Fruit fly (Drosophila melanogaster): ENCODE results near the gene mIF2.

Gene mIF2

dm6 chr3R:28544538-28545393, at the start of gene mIF2:
Gene mIF2, minus strand, starts transcription at chr3R:28544817.
- TF ChIP-seq dl (GFP tag; optimal IDR thresholded peaks at IDR 0.05; ENCODE audit: insufficient read depth in 1 of 2, partially characterized antibody in 2 of 2): no peak
- TF ChIP-seq brk (GFP tag; optimal IDR thresholded peaks at IDR 0.05): peak; percentile 15
- no peak for TF ChIP-seq CG9705 (GFP tag; optimal IDR thresholded peaks at IDR 0.05)
- TF ChIP-seq woc (GFP tag; optimal IDR thresholded peaks at IDR 0.05): no peak
- TF ChIP-seq Hr78 (GFP tag; optimal IDR thresholded peaks at IDR 0.05): no peak
- peak; percentile 78 for TF ChIP-seq Myc (optimal IDR thresholded peaks at IDR 0.05)
- TF ChIP-seq sage (GFP tag; optimal IDR thresholded peaks at IDR 0.05): peak; percentile 14
- peak; percentile 22 for TF ChIP-seq fru (GFP tag; optimal IDR thresholded peaks at IDR 0.05)
- TF ChIP-seq HLH106 (tag; optimal IDR thresholded peaks at IDR 0.05): no peak
- TF ChIP-seq tai (GFP tag; optimal IDR thresholded peaks at IDR 0.05): no peak
- TF ChIP-seq CrebA (GFP tag; optimal IDR thresholded peaks at IDR 0.05; ENCODE audit: borderline replicate concordance): no peak
- TF ChIP-seq Dfd (GFP tag; optimal IDR thresholded peaks at IDR 0.05): no peak
- no peak for TF ChIP-seq rgr (GFP tag; optimal IDR thresholded peaks at IDR 0.05)
- TF ChIP-seq br (GFP tag; optimal IDR thresholded peaks at IDR 0.05): peak; percentile 0
- no peak for TF ChIP-seq jim (GFP tag; optimal IDR thresholded peaks at IDR 0.05)
- no peak for TF ChIP-seq dmrt93B (GFP tag; optimal IDR thresholded peaks at IDR 0.05)
- TF ChIP-seq Hr83 (GFP tag; optimal IDR thresholded peaks at IDR 0.05; ENCODE audit: poor library complexity, severe bottlenecking): no peak
- no peak for TF ChIP-seq Abd-B (GFP tag; optimal IDR thresholded peaks at IDR 0.05)
- no peak for TF ChIP-seq CG32264 (GFP tag; optimal IDR thresholded peaks at IDR 0.05)
- TF ChIP-seq OdsH (GFP tag; optimal IDR thresholded peaks at IDR 0.05): no peak
- no peak for TF ChIP-seq GATAd (GFP tag; optimal IDR thresholded peaks at IDR 0.05)
- no peak for TF ChIP-seq pan (optimal IDR thresholded peaks at IDR 0.05)
- no peak for TF ChIP-seq dsf (GFP tag; optimal IDR thresholded peaks at IDR 0.05; ENCODE audit: borderline replicate concordance)
- TF ChIP-seq Hnf4 (GFP tag; optimal IDR thresholded peaks at IDR 0.05): no peak
- TF ChIP-seq Vsx2 (GFP tag; optimal IDR thresholded peaks at IDR 0.05; ENCODE audit: partially characterized antibody): peak; percentile 42
- no peak for TF ChIP-seq foxo (GFP tag; optimal IDR thresholded peaks at IDR 0.05)
- TF ChIP-seq psq (GFP tag; optimal IDR thresholded peaks at IDR 0.05): peak; percentile 2
- no peak for TF ChIP-seq h (GFP tag; optimal IDR thresholded peaks at IDR 0.05)
- no peak for TF ChIP-seq N (GFP tag; optimal IDR thresholded peaks at IDR 0.05)
- TF ChIP-seq Mio (GFP tag; optimal IDR thresholded peaks at IDR 0.05): no peak
- no peak for TF ChIP-seq ey (GFP tag; optimal IDR thresholded peaks at IDR 0.05)
- peak; percentile 20 for TF ChIP-seq Jra (GFP tag; optimal IDR thresholded peaks at IDR 0.05)
- TF ChIP-seq lola (GFP tag; optimal IDR thresholded peaks at IDR 0.05): no peak
- TF ChIP-seq sv (GFP tag; optimal IDR thresholded peaks at IDR 0.05): no peak
- no peak for TF ChIP-seq Rel (GFP tag; optimal IDR thresholded peaks at IDR 0.05)
- no peak for TF ChIP-seq Rel (tag; optimal IDR thresholded peaks at IDR 0.05)
- TF ChIP-seq usp (GFP tag; optimal IDR thresholded peaks at IDR 0.05): no peak
- no peak for TF ChIP-seq Dif (GFP tag; optimal IDR thresholded peaks at IDR 0.05; ENCODE audit: partially characterized antibody)
- TF ChIP-seq Sp1 (GFP tag; optimal IDR thresholded peaks at IDR 0.05): peak; percentile 14

DNA sequence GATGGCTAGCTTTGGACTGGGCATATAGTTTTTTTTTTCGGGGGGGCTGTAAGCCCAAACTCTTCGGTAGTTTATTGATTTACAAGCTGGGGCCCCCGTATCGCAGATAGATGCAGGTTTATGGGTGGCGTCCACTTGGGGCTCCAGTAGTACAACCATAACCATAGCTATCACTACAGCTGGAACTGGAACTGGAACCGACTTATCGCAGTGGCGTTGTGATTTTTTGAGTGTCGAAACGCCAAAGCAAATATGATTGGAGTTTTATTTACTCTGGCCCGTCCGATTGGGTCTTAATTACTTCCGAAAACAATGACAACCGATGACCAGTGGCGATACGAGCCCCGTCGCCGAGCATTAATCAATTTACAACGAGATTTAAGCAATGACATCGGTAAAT, 45.8 kb upstream of the mIF2 start:
- TF ChIP-seq woc (GFP tag; optimal IDR thresholded peaks at IDR 0.05) (no peak), fru (GFP tag; optimal IDR thresholded peaks at IDR 0.05) (no peak)
